Worm (Caenorhabditis elegans) whole organism, L1 larva: ENCODE results near the gene R01H10.4.

Experiments
- C34B4.2 ChIP-seq: sonication (generic microtip); optimal IDR thresholded peaks from 2 replicates; lab custom pipeline; 2017; ENCODE audit warnings: mild to moderate bottlenecking, missing genetic modification characterization, missing compliant biosample characterization
- Y116A8C.19 ChIP-seq: sonication (generic microtip); optimal IDR thresholded peaks from 2 replicates; lab custom pipeline; 2016; ENCODE audit warnings: missing compliant biosample characterization, missing genetic modification characterization, borderline replicate concordance
- aha-1 ChIP-seq: fragments of 150-350 bp; optimal IDR thresholded peaks from 2 replicates; lab custom pipeline; 2014; ENCODE audit warnings: missing biosample characterization, missing genetic modification characterization
- aly-2 ChIP-seq: fragments of 150-350 bp; optimal IDR thresholded peaks from 2 replicates; lab custom pipeline; 2014; ENCODE audit warnings: missing biosample characterization, missing genetic modification characterization
- ama-1 ChIP-seq: fragments of 150-350 bp; optimal IDR thresholded peaks from 2 replicates; lab custom pipeline; 2014
- blmp-1 ChIP-seq: fragments of 150-350 bp; optimal IDR thresholded peaks from 2 replicates; lab custom pipeline; 2014; ENCODE audit warnings: missing biosample characterization, missing genetic modification characterization
- ceh-8 ChIP-seq: fragments of 200-800 bp; sonication (Bioruptor generic); optimal IDR thresholded peaks from 2 replicates; lab custom pipeline; 2018; ENCODE audit warnings: mild to moderate bottlenecking, missing genetic modification characterization, moderate library complexity, missing compliant biosample characterization
- ceh-82 ChIP-seq, 3 experiments: fragments of 150-350 bp in 1 of 3; sonication (generic microtip) in 2 of 3; optimal IDR thresholded peaks; 2 replicates each; lab custom pipeline; 2014 to 2017; ENCODE audit warnings: missing biosample characterization in 3 of 3, missing genetic modification characterization in 3 of 3
- ceh-88 ChIP-seq: fragments of 200-800 bp; sonication (Bioruptor generic); IDR thresholded peaks from 2 replicates; pipeline ENCODE4 v1.3.6; 2022; ENCODE audit warnings: missing genetic modification characterization, missing compliant biosample characterization
- ces-1 ChIP-seq: fragments of 150-350 bp; optimal IDR thresholded peaks from 2 replicates; lab custom pipeline; 2014; ENCODE audit warnings: missing biosample characterization, missing genetic modification reagents, missing genetic modification characterization
- dsc-1 ChIP-seq: sonication (generic microtip); optimal IDR thresholded peaks from 2 replicates; lab custom pipeline; 2016; ENCODE audit warnings: mild to moderate bottlenecking, missing genetic modification characterization, missing compliant biosample characterization
- efl-1 ChIP-seq, 4 experiments: fragments of 150-350 bp; optimal IDR thresholded peaks in 3 of 4; peaks in 1 of 4; 1 replicate in 1 of 4; 2 replicates in 3 of 4; lab custom pipeline; 2014; ENCODE audit warnings: missing biosample characterization in 2 of 4, missing genetic modification characterization in 2 of 4, missing genetic modification reagents in 2 of 4
- efl-3 ChIP-seq: fragments of 200-800 bp; sonication (Bioruptor generic); optimal IDR thresholded peaks from 2 replicates; lab custom pipeline; 2018; ENCODE audit warnings: mild to moderate bottlenecking, missing genetic modification characterization, missing compliant biosample characterization
- egl-13 ChIP-seq: sonication (generic microtip); optimal IDR thresholded peaks from 2 replicates; lab custom pipeline; 2016; ENCODE audit warnings: missing genotype, missing genetic modification reagents, missing genetic modification characterization, missing compliant biosample characterization
- egl-27 ChIP-seq, 2 experiments: fragments of 150-350 bp in 1 of 2; sonication (generic microtip); optimal IDR thresholded peaks; 3 replicates each; lab custom pipeline; 2017 to 2018; ENCODE audit warnings: missing biosample characterization in 2 of 2, missing genetic modification characterization in 2 of 2, missing genetic modification reagents in 2 of 2
- elt-3 ChIP-seq, 6 experiments: fragments of 150-350 bp in 1 of 6; sonication (generic microtip); optimal IDR thresholded peaks; 2 replicates each; lab custom pipeline; 2017 to 2018; ENCODE audit warnings: missing biosample characterization in 6 of 6, missing genetic modification characterization in 6 of 6, inconsistent platforms in 1 of 6
- fkh-10 ChIP-seq: sonication (generic microtip); optimal IDR thresholded peaks from 2 replicates; lab custom pipeline; 2017; ENCODE audit warnings: missing biosample characterization, missing genetic modification reagents, missing genetic modification characterization
- fkh-4 ChIP-seq: sonication (generic microtip); optimal IDR thresholded peaks from 2 replicates; lab custom pipeline; 2016; ENCODE audit warnings: missing compliant biosample characterization, missing genetic modification characterization, borderline replicate concordance
- grh-1 ChIP-seq: fragments of 200-800 bp; sonication (Bioruptor generic); IDR thresholded peaks from 2 replicates; pipeline ENCODE4 v1.3.6; 2022; ENCODE audit warnings: missing genetic modification reagents, missing genetic modification characterization, missing compliant biosample characterization
- hpl-2 ChIP-seq: fragments of 150-350 bp; optimal IDR thresholded peaks from 2 replicates; lab custom pipeline; 2014; ENCODE audit warnings: missing biosample characterization, missing genetic modification reagents, missing genetic modification characterization
- isw-1 ChIP-seq: fragments of 200-800 bp; sonication (Bioruptor generic); IDR thresholded peaks from 2 replicates; pipeline ENCODE4 v1.3.6; 2022; ENCODE audit warnings: missing genetic modification characterization, missing compliant biosample characterization
- lin-13 ChIP-seq: fragments of 150-350 bp; optimal IDR thresholded peaks from 2 replicates; lab custom pipeline; 2014; ENCODE audit warnings: missing biosample characterization, missing genetic modification reagents, missing genetic modification characterization
- lin-35 ChIP-seq, 2 experiments: fragments of 150-350 bp; optimal IDR thresholded peaks; 2 replicates each; lab custom pipeline; 2014; ENCODE audit warnings: missing biosample characterization in 2 of 2, missing genetic modification characterization in 2 of 2, missing genetic modification reagents in 2 of 2
- lsy-2 ChIP-seq, 2 experiments: fragments of 150-350 bp; optimal IDR thresholded peaks; 2 replicates each; lab custom pipeline; 2014; ENCODE audit warnings: missing biosample characterization in 2 of 2, missing genetic modification characterization in 2 of 2
- mef-2 ChIP-seq: fragments of 150-350 bp; optimal IDR thresholded peaks from 2 replicates; lab custom pipeline; 2014; ENCODE audit warnings: missing biosample characterization, missing genetic modification characterization
- mep-1 ChIP-seq: fragments of 150-350 bp; optimal IDR thresholded peaks from 2 replicates; lab custom pipeline; 2014; ENCODE audit warnings: missing biosample characterization, missing genetic modification characterization
- nhr-11 ChIP-seq: fragments of 150-350 bp; optimal IDR thresholded peaks from 2 replicates; lab custom pipeline; 2014; ENCODE audit warnings: missing biosample characterization, missing genetic modification characterization
- nhr-12 ChIP-seq: sonication (generic microtip); optimal IDR thresholded peaks from 2 replicates; lab custom pipeline; 2017; ENCODE audit warnings: missing biosample characterization, missing genetic modification characterization
- nhr-237 ChIP-seq: fragments of 150-350 bp; optimal IDR thresholded peaks from 2 replicates; lab custom pipeline; 2014; ENCODE audit warnings: missing biosample characterization, missing genetic modification characterization
- nhr-28 ChIP-seq: fragments of 150-350 bp; optimal IDR thresholded peaks from 2 replicates; lab custom pipeline; 2014; ENCODE audit warnings: missing biosample characterization, missing genetic modification characterization
- nhr-47 ChIP-seq: sonication (generic microtip); optimal IDR thresholded peaks from 2 replicates; lab custom pipeline; 2016; ENCODE audit warnings: mild to moderate bottlenecking, missing genetic modification characterization, moderate library complexity, missing compliant biosample characterization
- nhr-71 ChIP-seq: sonication (generic microtip); optimal IDR thresholded peaks from 2 replicates; lab custom pipeline; 2016; ENCODE audit warnings: mild to moderate bottlenecking, missing genetic modification characterization, moderate library complexity, missing compliant biosample characterization
- nhr-77 ChIP-seq: fragments of 150-350 bp; optimal IDR thresholded peaks from 2 replicates; lab custom pipeline; 2014; ENCODE audit warnings: missing biosample characterization, missing genetic modification characterization
- nhr-90 ChIP-seq: sonication (generic microtip); optimal IDR thresholded peaks from 2 replicates; lab custom pipeline; 2016; ENCODE audit warnings: mild to moderate bottlenecking, missing genetic modification characterization, missing compliant biosample characterization; ENCODE audit not compliant: poor library complexity
- pag-3 ChIP-seq: sonication (generic microtip); optimal IDR thresholded peaks from 2 replicates; lab custom pipeline; 2017; ENCODE audit warnings: missing genetic modification characterization, mild to moderate bottlenecking, missing compliant biosample characterization, antibody characterized with exemption, borderline replicate concordance; ENCODE audit not compliant: insufficient read depth
- pax-3 ChIP-seq: fragments of 200-800 bp; sonication (Bioruptor generic); optimal IDR thresholded peaks from 2 replicates; lab custom pipeline; 2018; ENCODE audit warnings: mild to moderate bottlenecking, missing genetic modification characterization, moderate library complexity, missing compliant biosample characterization
- pqm-1 ChIP-seq: sonication (generic microtip); optimal IDR thresholded peaks from 3 replicates; lab custom pipeline; 2017; ENCODE audit warnings: missing biosample characterization, missing genetic modification characterization
- skn-1 ChIP-seq: fragments of 150-350 bp; optimal IDR thresholded peaks from 2 replicates; lab custom pipeline; 2014; ENCODE audit warnings: missing biosample characterization, missing genetic modification characterization
- snpc-4 ChIP-seq: fragments of 150-350 bp; optimal IDR thresholded peaks from 2 replicates; lab custom pipeline; 2014; ENCODE audit warnings: missing biosample characterization, missing genetic modification characterization
- sptf-1 ChIP-seq: fragments of 150-350 bp; optimal IDR thresholded peaks from 2 replicates; lab custom pipeline; 2014; ENCODE audit warnings: missing biosample characterization, missing genetic modification characterization
- sup-37 ChIP-seq: fragments of 200-800 bp; sonication (Bioruptor generic); optimal IDR thresholded peaks from 2 replicates; lab custom pipeline; 2018; ENCODE audit warnings: mild to moderate bottlenecking, missing genetic modification characterization, missing compliant biosample characterization
- swsn-7 ChIP-seq: sonication (generic microtip); optimal IDR thresholded peaks from 2 replicates; lab custom pipeline; 2016; ENCODE audit warnings: missing genetic modification characterization, missing compliant biosample characterization
- tbx-2 ChIP-seq: sonication (generic microtip); optimal IDR thresholded peaks from 2 replicates; lab custom pipeline; 2016; ENCODE audit warnings: missing genetic modification characterization, missing compliant biosample characterization
- unc-62 ChIP-seq: fragments of 150-350 bp; optimal IDR thresholded peaks from 2 replicates; lab custom pipeline; 2014; ENCODE audit warnings: missing biosample characterization, missing genetic modification reagents, missing genetic modification characterization
- unc-86 ChIP-seq: sonication (generic microtip); optimal IDR thresholded peaks from 2 replicates; lab custom pipeline; 2016; ENCODE audit warnings: missing genetic modification characterization, missing compliant biosample characterization
- xbp-1 ChIP-seq: sonication (generic microtip); optimal IDR thresholded peaks from 2 replicates; lab custom pipeline; 2016; ENCODE audit warnings: missing genetic modification characterization, missing compliant biosample characterization
- zip-4 ChIP-seq: fragments of 200-800 bp; sonication (Bioruptor generic); optimal IDR thresholded peaks from 2 replicates; lab custom pipeline; 2018; ENCODE audit warnings: mild to moderate bottlenecking, missing genetic modification characterization, moderate library complexity, missing compliant biosample characterization
- ztf-11 ChIP-seq, 2 experiments: sonication (generic microtip); optimal IDR thresholded peaks; 2 replicates each; lab custom pipeline; 2016 to 2017; ENCODE audit warnings: missing genetic modification characterization in 2 of 2, missing biosample characterization in 1 of 2, missing compliant biosample characterization in 1 of 2

R01H10.4 gene

DNA sequence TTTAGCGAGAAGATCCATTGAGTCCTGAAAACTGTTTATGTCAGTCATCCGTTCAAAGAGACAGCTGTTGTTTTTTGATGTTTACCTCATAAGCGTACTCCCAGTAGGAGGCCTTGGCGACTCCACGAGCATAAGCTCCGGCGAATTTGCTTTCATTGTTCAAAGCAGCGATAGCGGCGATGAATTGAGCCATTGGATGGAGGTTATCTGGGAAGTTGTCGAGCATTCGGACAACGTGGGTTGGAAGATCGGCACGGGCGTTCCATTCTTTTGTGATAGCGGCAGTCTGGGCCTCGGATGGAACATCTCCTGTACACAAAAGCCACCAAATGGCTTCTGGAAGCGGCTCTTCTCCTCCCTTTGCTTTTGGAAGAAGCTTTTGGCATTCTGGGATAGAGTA lies 38.7 kb upstream of the R01H10.4 start:
- no peak for TF ChIP-seq fkh-4 (tag; lab: Kevin White, UChicago)
- no peak for TF ChIP-seq efl-1 (optimal IDR thresholded peaks at IDR 0.05; lab: Kevin White, UChicago)
- TF ChIP-seq efl-1 (GFP tag; optimal IDR thresholded peaks at IDR 0.05 in 1 of 2; lab: Kevin White, UChicago) = peak in 1 of 2 experiments; percentile 94

DNA sequence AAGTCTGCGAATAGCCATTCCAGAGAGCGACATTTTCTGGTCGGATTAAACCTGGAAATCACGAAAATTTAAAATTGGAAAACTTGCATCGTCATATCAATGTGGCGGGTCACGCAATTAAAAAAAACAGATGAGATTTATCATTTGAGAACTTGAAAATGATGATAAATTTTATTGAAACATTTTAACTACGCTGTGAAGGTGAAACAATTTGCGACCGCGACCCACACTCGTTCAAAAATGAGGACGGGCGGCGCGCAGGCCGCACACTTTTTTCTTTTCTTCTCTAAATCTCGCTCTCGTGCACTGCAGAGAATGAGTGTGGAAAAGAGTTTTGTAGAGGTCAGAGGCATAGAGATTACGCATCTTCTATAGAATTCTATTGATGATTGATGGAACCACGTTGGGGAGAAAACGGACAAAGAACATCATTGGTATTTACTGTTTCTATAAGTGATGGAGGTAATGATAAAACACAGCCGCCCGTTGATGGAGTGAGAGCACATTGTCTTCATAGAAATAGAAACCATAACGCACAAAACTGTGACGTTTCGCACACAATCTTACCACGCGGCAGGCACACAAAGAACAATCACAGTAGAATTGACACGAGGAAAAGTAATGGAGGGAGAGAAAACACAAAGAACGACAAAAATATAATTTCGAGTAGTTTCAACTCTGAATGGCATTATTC lies 37.9 kb upstream of the R01H10.4 start, which contains the start of gene cts-1:
Gene cts-1, minus strand, starts transcription at position 51 of the 694 bp plus-strand sequence.
- peak; percentile 35 for TF ChIP-seq lin-13 (GFP tag; lab: Kevin White, UChicago)
- peak; percentile 23 for TF ChIP-seq fkh-10 (GFP tag; lab: Kevin White, UChicago)
- no peak for TF ChIP-seq sptf-1 (tag; lab: Kevin White, UChicago)
- no peak for TF ChIP-seq pqm-1 (tag; lab: Kevin White, UChicago)
- no peak for TF ChIP-seq grh-1 (GFP tag; lab: Robert Waterston, UW)
- no peak for TF ChIP-seq ztf-11 (tag; optimal IDR thresholded peaks at IDR 0.05; lab: Kevin White, UChicago)
- TF ChIP-seq sup-37 = no peak
- no peak for TF ChIP-seq nhr-28 (tag; lab: Kevin White, UChicago)
- TF ChIP-seq nhr-47 = peak; percentile 76
- TF ChIP-seq skn-1 = peak; percentile 75
- peak in 2 of 3 experiments; percentile 35 to 83 for TF ChIP-seq ceh-82 (tag; optimal IDR thresholded peaks at IDR 0.05; lab: Kevin White, UChicago)
- TF ChIP-seq xbp-1 (tag; lab: Kevin White, UChicago) = peak; percentile 74
- TF ChIP-seq ceh-88 = no peak
- TF ChIP-seq efl-3 (GFP tag; lab: Kevin White, UChicago) = no peak
- peak; percentile 25 for TF ChIP-seq pax-3 (tag; lab: Kevin White, UChicago)
- TF ChIP-seq nhr-11 (tag; lab: Kevin White, UChicago) = peak; percentile 10
- TF ChIP-seq pag-3 = peak; percentile 47
- TF ChIP-seq nhr-77 = peak; percentile 86
- peak; percentile 12 for TF ChIP-seq aly-2
- peak; percentile 73 for TF ChIP-seq swsn-7 (tag; lab: Kevin White, UChicago)
- TF ChIP-seq lsy-2 (tag; optimal IDR thresholded peaks at IDR 0.05; lab: Kevin White, UChicago) = peak; percentile 78 to 95
- TF ChIP-seq lin-35 (GFP tag; optimal IDR thresholded peaks at IDR 0.05; lab: Kevin White, UChicago) = peak; percentile 69 to 82
- peak; percentile 12 for TF ChIP-seq dsc-1 (tag; lab: Kevin White, UChicago)
- peak in 5 of 6 experiments; percentile 18 to 68 (median 66) for TF ChIP-seq elt-3 (tag; optimal IDR thresholded peaks at IDR 0.05; lab: Kevin White, UChicago)
- peak; percentile 84 for TF ChIP-seq C34B4.2 (tag; lab: Kevin White, UChicago)
- TF ChIP-seq egl-13 (tag; lab: Kevin White, UChicago) = no peak
- no peak for TF ChIP-seq isw-1 (GFP tag; lab: Robert Waterston, UW)
- TF ChIP-seq ces-1 (GFP tag; lab: Kevin White, UChicago) = no peak
- no peak for TF ChIP-seq ceh-8 (GFP tag; lab: Kevin White, UChicago)
- no peak for TF ChIP-seq unc-62 (GFP tag; lab: Kevin White, UChicago)
- TF ChIP-seq efl-1 (optimal IDR thresholded peaks at IDR 0.05; lab: Kevin White, UChicago) = peak; percentile 72 to 73
- peak; percentile 50 to 93 for TF ChIP-seq efl-1 (GFP tag; optimal IDR thresholded peaks at IDR 0.05 in 1 of 2; lab: Kevin White, UChicago)
- peak in 1 of 2 experiments; percentile 24 for TF ChIP-seq egl-27 (tag; optimal IDR thresholded peaks at IDR 0.05; lab: Kevin White, UChicago)
- peak; percentile 87 for TF ChIP-seq blmp-1 (tag; lab: Kevin White, UChicago)
- TF ChIP-seq aha-1 (tag; lab: Kevin White, UChicago) = peak; percentile 21
- TF ChIP-seq unc-86 = no peak
- peak; percentile 12 for TF ChIP-seq nhr-237 (tag; lab: Kevin White, UChicago)
- no peak for TF ChIP-seq Y116A8C.19 (tag; lab: Kevin White, UChicago)
- peak; percentile 79 for TF ChIP-seq nhr-90 (tag; lab: Kevin White, UChicago)
- peak; percentile 30 for TF ChIP-seq snpc-4 (tag; lab: Kevin White, UChicago)
- peak; percentile 92 for TF ChIP-seq nhr-71 (tag; lab: Kevin White, UChicago)
- TF ChIP-seq hpl-2 (GFP tag; lab: Kevin White, UChicago) = peak; percentile 77
- TF ChIP-seq mef-2 (tag; lab: Kevin White, UChicago) = peak; percentile 34
- no peak for TF ChIP-seq fkh-4 (tag; lab: Kevin White, UChicago)
- TF ChIP-seq zip-4 (GFP tag; lab: Kevin White, UChicago) = peak; percentile 14
- TF ChIP-seq nhr-12 (tag; lab: Kevin White, UChicago) = no peak
- no peak for TF ChIP-seq ama-1 (lab: Kevin White, UChicago)
- peak; percentile 74 for TF ChIP-seq tbx-2 (tag; lab: Kevin White, UChicago)
- peak; percentile 81 for TF ChIP-seq mep-1 (tag; lab: Kevin White, UChicago)
